Worm (Caenorhabditis elegans) whole organism, L2 larva: ENCODE measurements around the gene snb-5.

Experiments used
- C34F6.9 ChIP-seq: fragments of 150-350 bp; optimal IDR thresholded peaks from 2 replicates; lab custom pipeline; 2014; ENCODE audit warnings: missing biosample characterization, missing genetic modification characterization
- F13H6.1 ChIP-seq: sonication (generic microtip); optimal IDR thresholded peaks from 2 replicates; lab custom pipeline; 2016; ENCODE audit warnings: missing genetic modification characterization, missing compliant biosample characterization
- R02D3.7 ChIP-seq: fragments of 150-350 bp; optimal IDR thresholded peaks from 2 replicates; lab custom pipeline; 2014; ENCODE audit warnings: missing biosample characterization, missing genetic modification characterization
- ZK546.5 ChIP-seq: sonication (generic microtip); optimal IDR thresholded peaks from 2 replicates; lab custom pipeline; 2017; ENCODE audit warnings: missing biosample characterization, missing genetic modification characterization
- alr-1 ChIP-seq: fragments of 150-350 bp; optimal IDR thresholded peaks from 2 replicates; lab custom pipeline; 2014; ENCODE audit warnings: missing biosample characterization, missing genetic modification characterization
- ama-1 ChIP-seq: fragments of 150-350 bp; optimal IDR thresholded peaks from 2 replicates; lab custom pipeline; 2018; ENCODE audit warnings: inconsistent platforms
- ceh-16 ChIP-seq: fragments of 150-350 bp; optimal IDR thresholded peaks from 2 replicates; lab custom pipeline; 2014; ENCODE audit warnings: missing biosample characterization, missing genetic modification characterization
- ceh-82 ChIP-seq: fragments of 150-350 bp; optimal IDR thresholded peaks from 2 replicates; lab custom pipeline; 2014; ENCODE audit warnings: missing biosample characterization, missing genetic modification characterization
- crh-2 ChIP-seq: sonication (generic microtip); optimal IDR thresholded peaks from 2 replicates; lab custom pipeline; 2017; ENCODE audit warnings: missing biosample characterization, missing genetic modification characterization
- dmd-4 ChIP-seq: sonication (generic microtip); optimal IDR thresholded peaks from 2 replicates; lab custom pipeline; 2017; ENCODE audit warnings: missing biosample characterization, missing genetic modification characterization
- elt-3 ChIP-seq: sonication (generic microtip); optimal IDR thresholded peaks from 2 replicates; lab custom pipeline; 2017; ENCODE audit warnings: missing biosample characterization, missing genetic modification characterization
- gmeb-1 ChIP-seq: fragments of 150-350 bp; optimal IDR thresholded peaks from 2 replicates; lab custom pipeline; 2014; ENCODE audit warnings: missing biosample characterization, missing genetic modification characterization
- lin-11 ChIP-seq: fragments of 150-350 bp; sonication (generic microtip); optimal IDR thresholded peaks from 2 replicates; lab custom pipeline; 2014; ENCODE audit warnings: missing biosample characterization, missing genetic modification characterization, inconsistent platforms, mixed read lengths
- lin-13 ChIP-seq: fragments of 150-350 bp; optimal IDR thresholded peaks from 2 replicates; lab custom pipeline; 2014; ENCODE audit warnings: missing biosample characterization, missing genetic modification reagents, missing genetic modification characterization
- lin-39 ChIP-seq: fragments of 150-350 bp; optimal IDR thresholded peaks from 2 replicates; lab custom pipeline; 2014; ENCODE audit warnings: missing biosample characterization, missing genetic modification reagents, missing genetic modification characterization
- mbf-1 ChIP-seq: sonication (generic microtip); optimal IDR thresholded peaks from 2 replicates; lab custom pipeline; 2017; ENCODE audit warnings: missing biosample characterization, missing genetic modification characterization
- mdl-1 ChIP-seq, 2 experiments: fragments of 150-350 bp in 1 of 2; sonication (generic microtip) in 1 of 2; optimal IDR thresholded peaks; 2 replicates each; lab custom pipeline; 2017; ENCODE audit warnings: missing biosample characterization in 2 of 2, missing genetic modification characterization in 2 of 2
- nhr-10 ChIP-seq: sonication (generic microtip); optimal IDR thresholded peaks from 2 replicates; lab custom pipeline; 2017; ENCODE audit warnings: missing biosample characterization, missing genetic modification characterization
- nhr-11 ChIP-seq: fragments of 150-350 bp; optimal IDR thresholded peaks from 2 replicates; lab custom pipeline; 2014; ENCODE audit warnings: missing biosample characterization, missing genetic modification characterization
- nhr-129 ChIP-seq: fragments of 150-350 bp; optimal IDR thresholded peaks from 2 replicates; lab custom pipeline; 2014; ENCODE audit warnings: missing biosample characterization, missing genetic modification characterization
- nhr-21 ChIP-seq: fragments of 150-350 bp; optimal IDR thresholded peaks from 2 replicates; lab custom pipeline; 2014; ENCODE audit warnings: missing biosample characterization, missing genetic modification characterization
- nhr-23 ChIP-seq: fragments of 150-350 bp; optimal IDR thresholded peaks from 2 replicates; lab custom pipeline; 2014; ENCODE audit warnings: missing biosample characterization, missing genetic modification reagents, missing genetic modification characterization
- nhr-237 ChIP-seq: fragments of 150-350 bp; optimal IDR thresholded peaks from 2 replicates; lab custom pipeline; 2014; ENCODE audit warnings: missing biosample characterization, missing genetic modification characterization
- nhr-25 ChIP-seq: fragments of 150-350 bp; sonication (generic microtip); optimal IDR thresholded peaks from 3 replicates; lab custom pipeline; 2014; ENCODE audit warnings: missing biosample characterization, missing genetic modification characterization
- nhr-6 ChIP-seq: fragments of 150-350 bp; optimal IDR thresholded peaks from 2 replicates; lab custom pipeline; 2014; ENCODE audit warnings: missing biosample characterization, missing genetic modification characterization
- nhr-77 ChIP-seq: fragments of 150-350 bp; optimal IDR thresholded peaks from 2 replicates; lab custom pipeline; 2014; ENCODE audit warnings: missing biosample characterization, missing genetic modification characterization
- peb-1 ChIP-seq: fragments of 150-350 bp; optimal IDR thresholded peaks from 2 replicates; lab custom pipeline; 2014; ENCODE audit warnings: missing biosample characterization, missing genetic modification characterization
- sem-4 ChIP-seq: fragments of 150-350 bp; optimal IDR thresholded peaks from 2 replicates; lab custom pipeline; 2014; ENCODE audit warnings: missing biosample characterization, missing genetic modification reagents, missing genetic modification characterization
- skn-1 ChIP-seq: sonication (generic microtip); optimal IDR thresholded peaks from 2 replicates; lab custom pipeline; 2017; ENCODE audit warnings: missing biosample characterization, missing genetic modification characterization
- sma-3 ChIP-seq: sonication (generic microtip); optimal IDR thresholded peaks from 2 replicates; lab custom pipeline; 2016; ENCODE audit warnings: missing genetic modification reagents, missing genetic modification characterization, missing compliant biosample characterization
- sma-9 ChIP-seq, 2 experiments: fragments of 150-350 bp in 1 of 2; sonication (generic microtip) in 1 of 2; optimal IDR thresholded peaks; 2 replicates each; lab custom pipeline; 2014 to 2016; ENCODE audit warnings: missing genetic modification characterization in 2 of 2, mild to moderate bottlenecking in 1 of 2, missing biosample characterization in 1 of 2, missing compliant biosample characterization in 1 of 2, missing genetic modification reagents in 1 of 2, moderate library complexity in 1 of 2
- snpc-4 ChIP-seq: fragments of 150-350 bp; optimal IDR thresholded peaks from 2 replicates; lab custom pipeline; 2014; ENCODE audit warnings: missing biosample characterization, missing genetic modification characterization
- unc-55 ChIP-seq: fragments of 150-350 bp; sonication (generic microtip); optimal IDR thresholded peaks from 3 replicates; lab custom pipeline; 2014; ENCODE audit warnings: missing biosample characterization, missing genetic modification reagents, missing genetic modification characterization
- unc-62 ChIP-seq: fragments of 150-350 bp; optimal IDR thresholded peaks from 2 replicates; lab custom pipeline; 2014; ENCODE audit warnings: missing biosample characterization, missing genetic modification reagents, missing genetic modification characterization
- zag-1 ChIP-seq: fragments of 150-350 bp; optimal IDR thresholded peaks from 2 replicates; lab custom pipeline; 2014; ENCODE audit warnings: missing biosample characterization, missing genetic modification characterization
- ztf-1 ChIP-seq: fragments of 200-800 bp; sonication (Bioruptor generic); conservative IDR thresholded peaks from 2 replicates; pipeline ENCODE4 v1.3.6; 2022; ENCODE audit warnings: missing genetic modification characterization, missing compliant biosample characterization
- ztf-11 ChIP-seq: sonication (generic microtip); optimal IDR thresholded peaks from 2 replicates; lab custom pipeline; 2017; ENCODE audit warnings: missing biosample characterization, missing genetic modification characterization
- ztf-4 ChIP-seq: fragments of 150-350 bp; optimal IDR thresholded peaks from 2 replicates; lab custom pipeline; 2014; ENCODE audit warnings: missing biosample characterization, missing genetic modification characterization

Gene snb-5

ce11 chrIII:8164771-8165170, 38.1 kb upstream of the snb-5 start:
- no peak for TF ChIP-seq ama-1 (lab: Kevin White, UChicago)
- no peak for TF ChIP-seq lin-13 (GFP tag; lab: Kevin White, UChicago)
- TF ChIP-seq elt-3 (tag; lab: Kevin White, UChicago) = no peak
- no peak for TF ChIP-seq nhr-237
- TF ChIP-seq mdl-1 (tag; optimal IDR thresholded peaks at IDR 0.05; lab: Kevin White, UChicago) = no peak
- no peak for TF ChIP-seq nhr-25 (tag; lab: Kevin White, UChicago)
- no peak for TF ChIP-seq dmd-4 (tag; lab: Kevin White, UChicago)
- TF ChIP-seq lin-39 (tag; lab: Kevin White, UChicago) = no peak
- no peak for TF ChIP-seq lin-11 (tag; lab: Kevin White, UChicago)
- TF ChIP-seq nhr-11 = no peak
- TF ChIP-seq sma-3 (GFP tag; lab: Kevin White, UChicago) = no peak

- TF ChIP-seq ztf-11 (tag; lab: Kevin White, UChicago) = no peak
- peak; percentile 12 for TF ChIP-seq nhr-129 (tag; lab: Kevin White, UChicago)
- no peak for TF ChIP-seq ztf-4 (tag; lab: Kevin White, UChicago)
- TF ChIP-seq C34F6.9 (tag; lab: Kevin White, UChicago) = no peak
- TF ChIP-seq, all 48 proteins: peak for 1
Observed at ce11 chrIII:8172609-8173133, 30.2 kb upstream of the snb-5 start.

- TF ChIP-seq F13H6.1 (no peak), nhr-21 (tag; lab: Kevin White, UChicago) (no peak), lin-39 (tag; lab: Kevin White, UChicago) (no peak), ama-1 (lab: Kevin White, UChicago) (no peak), sem-4 (no peak), peb-1 (tag; lab: Kevin White, UChicago) (no peak), zag-1 (no peak), unc-62 (GFP tag; lab: Kevin White, UChicago) (no peak), ceh-82 (tag; lab: Kevin White, UChicago) (no peak), nhr-6 (tag; lab: Kevin White, UChicago) (no peak), crh-2 (tag; lab: Kevin White, UChicago) (no peak), nhr-10 (tag; lab: Kevin White, UChicago) (no peak), snpc-4 (tag; lab: Kevin White, UChicago) (no peak), ztf-1 (GFP tag; lab: Robert Waterston, UW) (no peak), alr-1 (tag; lab: Kevin White, UChicago) (no peak)
Observed at ce11 chrIII:8175263-8175662, 27.6 kb upstream of the snb-5 start.

ce11 chrIII:8176265-8176664, 26.6 kb upstream of the snb-5 start, which contains the start of gene C50C3.12:
TSS of gene C50C3.12 (plus strand) at chrIII:8176565.
- no peak for TF ChIP-seq sma-9 (GFP tag; optimal IDR thresholded peaks at IDR 0.05; lab: Kevin White, UChicago)
- no peak for TF ChIP-seq sma-9 (tag; optimal IDR thresholded peaks at IDR 0.05; lab: Kevin White, UChicago)
- no peak for TF ChIP-seq nhr-10 (tag; lab: Kevin White, UChicago)
- TF ChIP-seq mbf-1 (tag; lab: Kevin White, UChicago) = no peak
- TF ChIP-seq ztf-1 (GFP tag; lab: Robert Waterston, UW) = no peak
- no peak for TF ChIP-seq nhr-23
- TF ChIP-seq snpc-4 (tag; lab: Kevin White, UChicago) = no peak
- TF ChIP-seq skn-1 (tag; lab: Kevin White, UChicago) = no peak
- no peak for TF ChIP-seq unc-62 (GFP tag; lab: Kevin White, UChicago)
- no peak for TF ChIP-seq ZK546.5

DNA sequence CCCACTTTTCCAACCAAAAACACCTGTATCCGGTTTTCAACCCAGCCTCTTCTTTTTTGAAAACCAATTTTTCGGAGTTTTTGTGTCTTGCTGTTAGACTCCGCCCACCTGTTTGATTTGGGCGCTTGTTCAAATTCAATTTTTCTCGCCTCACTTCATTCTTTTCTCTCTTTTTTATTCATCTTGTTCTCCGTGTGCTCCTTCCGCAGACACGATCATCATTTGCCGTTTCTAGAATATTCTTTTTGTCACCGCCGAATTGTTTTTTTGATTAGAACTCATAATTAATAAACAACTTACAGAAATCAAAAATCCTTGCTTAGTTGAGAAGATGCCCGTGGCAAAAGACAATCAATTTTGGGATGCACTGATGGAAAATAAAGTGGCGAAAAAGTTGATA, 23.9 kb upstream of the snb-5 start, which contains the start of gene C50C3.5:
C50C3.5 (plus strand) TSS at position 301 of the 400 bp plus-strand sequence.
- no peak for TF ChIP-seq R02D3.7 (tag; lab: Kevin White, UChicago)
- no peak for TF ChIP-seq nhr-77
- TF ChIP-seq elt-3 (tag; lab: Kevin White, UChicago) = no peak
- TF ChIP-seq gmeb-1 (tag; lab: Kevin White, UChicago) = no peak
- TF ChIP-seq ceh-16 (tag; lab: Kevin White, UChicago) = no peak
- TF ChIP-seq unc-55 (GFP tag; lab: Kevin White, UChicago) = no peak
- no peak for TF ChIP-seq nhr-6 (tag; lab: Kevin White, UChicago)
- no peak for TF ChIP-seq unc-62 (GFP tag; lab: Kevin White, UChicago)
- TF ChIP-seq sma-3 (GFP tag; lab: Kevin White, UChicago) = no peak
- TF ChIP-seq nhr-129 (tag; lab: Kevin White, UChicago) = no peak
